Fruit fly (Drosophila melanogaster) whole organism: ENCODE results near the gene GAA1.

Experiments used
- CG8478 ChIP-seq: fragments of >200 bp; optimal IDR thresholded peaks from 2 replicates; lab custom pipeline; 2018; ENCODE audit warnings: inconsistent platforms
- Dll ChIP-seq: fragments of >200 bp; optimal IDR thresholded peaks from 2 replicates; lab custom pipeline; 2017
- EcR ChIP-seq, 2 experiments: fragments of >200 bp; optimal IDR thresholded peaks; 2 replicates each; lab custom pipeline; 2017; ENCODE audit warnings: missing biosample characterization in 2 of 2, missing genetic modification characterization in 2 of 2, missing genetic modification reagents in 2 of 2
- pan ChIP-seq: fragments of >200 bp; optimal IDR thresholded peaks from 2 replicates; lab custom pipeline; 2017
- psq ChIP-seq: fragments of >200 bp; optimal IDR thresholded peaks from 2 replicates; lab custom pipeline; 2017
- usp ChIP-seq: fragments of >200 bp; optimal IDR thresholded peaks from 2 replicates; lab custom pipeline; 2017; ENCODE audit warnings: missing biosample characterization, missing genetic modification characterization, mixed read lengths

The GAA1 gene

dm6 chrX:5883394-5883793 is 10.2 kb upstream of the GAA1 start:
- TF ChIP-seq psq (lab: Kevin White, UChicago), result no peak
- no peak for TF ChIP-seq EcR (GFP tag; optimal IDR thresholded peaks at IDR 0.05; lab: Kevin White, UChicago)
- TF ChIP-seq Dll, result no peak
- no peak for TF ChIP-seq usp (GFP tag; lab: Kevin White, UChicago)
- no peak for TF ChIP-seq pan (lab: Kevin White, UChicago)
- no peak for TF ChIP-seq CG8478 (lab: Kevin White, UChicago)

- peak; percentile 42 for TF ChIP-seq CG8478 (lab: Kevin White, UChicago)
- TF ChIP-seq pan (lab: Kevin White, UChicago), result no peak
Observed at dm6 chrX:5880139-5880924, 7.2 kb upstream of the GAA1 start.

dm6 chrX:5879543-5879943 is 6.4 kb upstream of the GAA1 start, which contains the start of the genes Usp30 and CG16721:
Gene Usp30, minus strand, starts transcription at chrX:5879787.
Gene CG16721, plus strand, starts transcription at chrX:5879869.
- TF ChIP-seq EcR (GFP tag; optimal IDR thresholded peaks at IDR 0.05; lab: Kevin White, UChicago) (no peak), Dll (no peak), pan (lab: Kevin White, UChicago) (no peak), usp (GFP tag; lab: Kevin White, UChicago) (no peak), CG8478 (lab: Kevin White, UChicago) (no peak), psq (lab: Kevin White, UChicago) (no peak)

dm6 chrX:5876584-5876983 is 3.4 kb upstream of the GAA1 start, which contains the start of gene mof:
Gene mof, minus strand, starts transcription at chrX:5876853.
- no peak for TF ChIP-seq CG8478 (lab: Kevin White, UChicago)
- TF ChIP-seq psq (lab: Kevin White, UChicago), result no peak
- no peak for TF ChIP-seq pan (lab: Kevin White, UChicago)
- TF ChIP-seq Dll, result no peak
- no peak for TF ChIP-seq EcR (GFP tag; optimal IDR thresholded peaks at IDR 0.05; lab: Kevin White, UChicago)
- TF ChIP-seq usp (GFP tag; lab: Kevin White, UChicago), result no peak

- no peak for TF ChIP-seq Dll
- no peak for TF ChIP-seq pan (lab: Kevin White, UChicago)
- no peak for TF ChIP-seq usp (GFP tag; lab: Kevin White, UChicago)
- TF ChIP-seq CG8478 (lab: Kevin White, UChicago), result no peak
- no peak for TF ChIP-seq psq (lab: Kevin White, UChicago)
- TF ChIP-seq EcR (GFP tag; optimal IDR thresholded peaks at IDR 0.05; lab: Kevin White, UChicago), result no peak
Observed at dm6 chrX:5868795-5869194, 4.4 kb downstream of the GAA1 start, which contains the start of gene CG15764. Gene CG15764, plus strand, starts transcription at chrX:5869095.

- TF ChIP-seq CG8478 (lab: Kevin White, UChicago), result no peak
- TF ChIP-seq Dll, result no peak
- TF ChIP-seq pan (lab: Kevin White, UChicago), result no peak
- TF ChIP-seq EcR (GFP tag; optimal IDR thresholded peaks at IDR 0.05; lab: Kevin White, UChicago), result no peak
- TF ChIP-seq psq (lab: Kevin White, UChicago), result no peak
- no peak for TF ChIP-seq usp (GFP tag; lab: Kevin White, UChicago)
Observed at dm6 chrX:5866095-5866494, 7.1 kb downstream of the GAA1 start.

dm6 chrX:5865051-5865450 is 8.1 kb downstream of the GAA1 start, which contains the start of gene CG43137:
Gene CG43137, minus strand, starts transcription at chrX:5865151.
- no peak for TF ChIP-seq usp (GFP tag; lab: Kevin White, UChicago)
- no peak for TF ChIP-seq pan (lab: Kevin White, UChicago)
- no peak for TF ChIP-seq CG8478 (lab: Kevin White, UChicago)
- TF ChIP-seq psq (lab: Kevin White, UChicago), result no peak
- no peak for TF ChIP-seq Dll
- TF ChIP-seq EcR (GFP tag; optimal IDR thresholded peaks at IDR 0.05; lab: Kevin White, UChicago), result no peak

dm6 chrX:5853461-5853860 is 19.7 kb downstream of the GAA1 start, which contains the start of gene CG43136:
Gene CG43136, plus strand, starts transcription at chrX:5853761.
- TF ChIP-seq psq (lab: Kevin White, UChicago), result no peak
- no peak for TF ChIP-seq CG8478 (lab: Kevin White, UChicago)
- no peak for TF ChIP-seq Dll
- TF ChIP-seq pan (lab: Kevin White, UChicago), result no peak
- no peak for TF ChIP-seq EcR (GFP tag; optimal IDR thresholded peaks at IDR 0.05; lab: Kevin White, UChicago)
- no peak for TF ChIP-seq usp (GFP tag; lab: Kevin White, UChicago)

- TF ChIP-seq CG8478 (lab: Kevin White, UChicago) (no peak), EcR (GFP tag; optimal IDR thresholded peaks at IDR 0.05; lab: Kevin White, UChicago) (no peak), psq (lab: Kevin White, UChicago) (no peak), usp (GFP tag; lab: Kevin White, UChicago) (no peak), pan (lab: Kevin White, UChicago) (no peak), Dll (no peak)
Observed at dm6 chrX:5852677-5853076, 20.5 kb downstream of the GAA1 start.

dm6 chrX:5847544-5847943 is 25.6 kb downstream of the GAA1 start:
- no peak for TF ChIP-seq Dll

- TF ChIP-seq Dll (no peak), pan (lab: Kevin White, UChicago) (no peak), usp (GFP tag; lab: Kevin White, UChicago) (no peak), CG8478 (lab: Kevin White, UChicago) (no peak), psq (lab: Kevin White, UChicago) (no peak), EcR (GFP tag; optimal IDR thresholded peaks at IDR 0.05; lab: Kevin White, UChicago) (no peak)
Observed at dm6 chrX:5844980-5845379, 28.2 kb downstream of the GAA1 start, which contains the start of gene CG12729. Gene CG12729, plus strand, starts transcription at chrX:5845280.

- TF ChIP-seq CG8478 (lab: Kevin White, UChicago) (no peak), psq (lab: Kevin White, UChicago) (no peak), usp (GFP tag; lab: Kevin White, UChicago) (no peak), pan (lab: Kevin White, UChicago) (no peak), Dll (no peak), EcR (GFP tag; optimal IDR thresholded peaks at IDR 0.05; lab: Kevin White, UChicago) (no peak)
Observed at dm6 chrX:5839737-5840136, 33.4 kb downstream of the GAA1 start.
